Fruit fly (Drosophila melanogaster): ENCODE data around the gene Srp72.

Gene Srp72

DNA sequence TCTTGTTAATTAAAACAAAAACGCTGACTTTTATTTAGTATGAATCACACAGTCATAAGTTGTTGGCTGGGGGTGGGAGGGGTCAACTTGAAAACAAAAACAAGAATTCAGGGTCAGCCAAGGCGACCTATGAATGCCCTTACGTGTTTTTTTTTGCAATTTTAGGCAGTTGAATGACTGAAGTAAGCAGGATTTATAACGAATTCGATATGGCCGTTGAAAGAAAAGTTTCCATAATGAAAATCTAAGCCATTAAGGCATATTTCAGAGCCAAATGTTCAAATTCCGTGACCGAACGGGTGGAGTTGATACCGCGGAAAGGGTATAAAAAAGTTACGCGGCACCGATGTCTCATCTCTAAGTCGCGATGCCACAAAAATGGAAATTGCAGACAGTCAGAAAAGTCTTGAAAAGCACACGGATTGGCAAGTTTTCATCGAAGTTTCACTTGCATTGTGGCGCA, 45.5 kb downstream of the Srp72 start (continued):
- no peak for TF ChIP-seq NfI (GFP tag; optimal IDR thresholded peaks at IDR 0.05)
- no peak for TF ChIP-seq CG7745 (tag; optimal IDR thresholded peaks at IDR 0.05)
- no peak for TF ChIP-seq CG12391 (tag; optimal IDR thresholded peaks at IDR 0.05)
- no peak for TF ChIP-seq CG8924 (tag; optimal IDR thresholded peaks at IDR 0.05)
- TF ChIP-seq HLHmδ (GFP tag; optimal IDR thresholded peaks at IDR 0.05) = no peak
- TF ChIP-seq Dek (tag; optimal IDR thresholded peaks at IDR 0.05) = no peak
- no peak for TF ChIP-seq sens-2 (GFP tag; IDR thresholded peaks at IDR 0.05)
- TF ChIP-seq Fer1 (GFP tag; optimal IDR thresholded peaks at IDR 0.05) = peak; percentile 78
- peak; percentile 59 for TF ChIP-seq CG11247 (GFP tag; IDR thresholded peaks at IDR 0.05)
- TF ChIP-seq run (tag; optimal IDR thresholded peaks at IDR 0.05) = no peak
- TF ChIP-seq D (optimal IDR thresholded peaks at IDR 0.05) = no peak
- TF ChIP-seq D (GFP tag; optimal IDR thresholded peaks at IDR 0.05) = peak; percentile 42
- no peak for TF ChIP-seq CG12744 (GFP tag; optimal IDR thresholded peaks at IDR 0.05)
- 0 out of 2 replicates have a peak, but pooled peaks have one; percentile 47 for TF ChIP-seq Taf1 (GFP tag; IDR thresholded peaks at IDR 0.05)
- TF ChIP-seq dimm (GFP tag; IDR thresholded peaks at IDR 0.05) = 0 out of 2 replicates have a peak, but pooled peaks have one; percentile 13
- peak; percentile 77 for TF ChIP-seq CG4424 (GFP tag; optimal IDR thresholded peaks at IDR 0.05)
- no peak for TF ChIP-seq dan (GFP tag; IDR thresholded peaks at IDR 0.05)
- TF ChIP-seq CG3281 (GFP tag; optimal IDR thresholded peaks at IDR 0.05) = no peak
- TF ChIP-seq shn (GFP tag; optimal IDR thresholded peaks at IDR 0.05) = peak; percentile 75
- TF ChIP-seq da (GFP tag; optimal IDR thresholded peaks at IDR 0.05) = no peak
- peak; percentile 47; the same call in 1 of the 3 replicates for TF ChIP-seq CG7357 (GFP tag; IDR thresholded peaks at IDR 0.05)
- peak; percentile 63; the same call in 1 of the 2 replicates for TF ChIP-seq vvl (GFP tag; IDR thresholded peaks at IDR 0.05)
- TF ChIP-seq Trl (optimal IDR thresholded peaks at IDR 0.05) = no peak
- TF ChIP-seq Trl (GFP tag; optimal IDR thresholded peaks at IDR 0.05) = peak; percentile 66
- TF ChIP-seq NC2β (GFP tag; optimal IDR thresholded peaks at IDR 0.05) = peak; percentile 47
- TF ChIP-seq ash1 (GFP tag; optimal IDR thresholded peaks at IDR 0.05) = no peak
- TF ChIP-seq lola (GFP tag; optimal IDR thresholded peaks at IDR 0.05) = no peak
- no peak for TF ChIP-seq nom (GFP tag; optimal IDR thresholded peaks at IDR 0.05)
- peak; percentile 52 for TF ChIP-seq ara (GFP tag; IDR thresholded peaks at IDR 0.05)
- peak; percentile 22 for TF ChIP-seq CG2116 (GFP tag; optimal IDR thresholded peaks at IDR 0.05)
- TF ChIP-seq Oaz (GFP tag; IDR thresholded peaks at IDR 0.05) = 0 out of 2 replicates have a peak, but pooled peaks have one; percentile 6
- no peak for TF ChIP-seq Hey (tag; optimal IDR thresholded peaks at IDR 0.05)
- no peak for TF ChIP-seq CG6254 (GFP tag; optimal IDR thresholded peaks at IDR 0.05)
- peak; percentile 47; the same call in 1 of the 2 replicates for TF ChIP-seq CG31224 (GFP tag; IDR thresholded peaks at IDR 0.05)
- TF ChIP-seq Sox102F (GFP tag; optimal IDR thresholded peaks at IDR 0.05) = no peak
- TF ChIP-seq CG17612 (GFP tag; IDR thresholded peaks at IDR 0.05) = peak; percentile 44; the same call in 1 of the 2 replicates
- TF ChIP-seq CG8089 (GFP tag; optimal IDR thresholded peaks at IDR 0.05) = peak; percentile 55
- TF ChIP-seq CG32772 (GFP tag; IDR thresholded peaks at IDR 0.05) = peak; percentile 61
- TF ChIP-seq usp (GFP tag; optimal IDR thresholded peaks at IDR 0.05) = no peak
- peak; percentile 41 for TF ChIP-seq CG3995 (GFP tag; optimal IDR thresholded peaks at IDR 0.05)
- no peak for TF ChIP-seq bcd (GFP tag; optimal IDR thresholded peaks at IDR 0.05)
- no peak for TF ChIP-seq CG31441 (GFP tag; IDR thresholded peaks at IDR 0.05)
- TF ChIP-seq klu (GFP tag; IDR thresholded peaks at IDR 0.05) = peak; percentile 48; the same call in 1 of the 2 replicates
- TF ChIP-seq Nf-YB (GFP tag; optimal IDR thresholded peaks at IDR 0.05) = no peak
- TF ChIP-seq stwl (tag; optimal IDR thresholded peaks at IDR 0.05) = no peak
- peak; percentile 72 for TF ChIP-seq seq (GFP tag; IDR thresholded peaks at IDR 0.05)
- TF ChIP-seq D19A (tag; optimal IDR thresholded peaks at IDR 0.05) = peak; percentile 100
- TF ChIP-seq wdn (GFP tag; IDR thresholded peaks at IDR 0.05) = 0 out of 2 replicates have a peak, but pooled peaks have one; percentile 12
- peak; percentile 29 for TF ChIP-seq CG14965 (GFP tag; optimal IDR thresholded peaks at IDR 0.05; ENCODE audit: borderline replicate concordance)
- TF ChIP-seq B-H1 (GFP tag; IDR thresholded peaks at IDR 0.05) = no peak
- TF ChIP-seq CG11398 (GFP tag; optimal IDR thresholded peaks at IDR 0.05) = peak; percentile 43
